Fruit fly (Drosophila melanogaster) whole organism, prepupa: Measurements from ENCODE around the gene Vps2.

ENCODE experiments used
- Blimp-1 ChIP-seq: fragments of 200-800 bp; sonication (Bioruptor generic); optimal IDR thresholded peaks from 3 replicates; lab custom pipeline; 2017; ENCODE audit warnings: missing biosample characterization, missing genetic modification characterization, mild to moderate bottlenecking, moderate library complexity, missing genetic modification reagents
- CG10631 ChIP-seq: fragments of 200-800 bp; sonication (Bioruptor generic); optimal IDR thresholded peaks from 2 replicates; lab custom pipeline; 2016; ENCODE audit warnings: missing biosample characterization, missing genetic modification characterization
- CG10669 ChIP-seq: fragments of 200-800 bp; sonication (Bioruptor generic); optimal IDR thresholded peaks from 3 replicates; lab custom pipeline; 2018; ENCODE audit warnings: missing biosample characterization, mild to moderate bottlenecking, missing genetic modification characterization, moderate library complexity
- CG11902 ChIP-seq: fragments of 200-800 bp; sonication (Bioruptor generic); optimal IDR thresholded peaks from 3 replicates; lab custom pipeline; 2016; ENCODE audit warnings: missing biosample characterization, missing genetic modification characterization
- CG1621 ChIP-seq: fragments of 200-800 bp; sonication (Bioruptor generic); optimal IDR thresholded peaks from 3 replicates; lab custom pipeline; 2018; ENCODE audit warnings: missing biosample characterization, mild to moderate bottlenecking, missing genetic modification characterization
- CG16779 ChIP-seq: fragments of 200-800 bp; sonication (Bioruptor generic); optimal IDR thresholded peaks from 3 replicates; lab custom pipeline; 2017; ENCODE audit warnings: missing biosample characterization, mild to moderate bottlenecking, missing genetic modification characterization
- CG3032 ChIP-seq: fragments of 200-800 bp; optimal IDR thresholded peaks from 2 replicates; lab custom pipeline; 2019; ENCODE audit warnings: missing biosample characterization, mild to moderate bottlenecking, missing genetic modification characterization, moderate library complexity
- CG31627 ChIP-seq: fragments of 200-800 bp; sonication (Bioruptor generic); optimal IDR thresholded peaks from 3 replicates; lab custom pipeline; 2016; ENCODE audit warnings: missing biosample characterization, missing genetic modification characterization
- CG32006 ChIP-seq: fragments of 200-800 bp; sonication (Bioruptor generic); optimal IDR thresholded peaks from 3 replicates; lab custom pipeline; 2017; ENCODE audit warnings: missing biosample characterization, mild to moderate bottlenecking, missing genetic modification characterization
- CG34406 ChIP-seq: fragments of 200-800 bp; sonication (Bioruptor generic); optimal IDR thresholded peaks from 3 replicates; lab custom pipeline; 2016; ENCODE audit warnings: missing biosample characterization, missing genetic modification characterization
- CG3919 ChIP-seq: fragments of 200-800 bp; sonication (Bioruptor generic); optimal IDR thresholded peaks from 3 replicates; lab custom pipeline; 2016; ENCODE audit warnings: missing biosample characterization, missing genetic modification characterization
- CG4318 ChIP-seq: fragments of 200-800 bp; sonication (Bioruptor generic); optimal IDR thresholded peaks from 3 replicates; lab custom pipeline; 2017; ENCODE audit warnings: missing biosample characterization, mild to moderate bottlenecking, missing genetic modification characterization
- CG6163 ChIP-seq: fragments of 200-800 bp; sonication (Bioruptor generic); IDR thresholded peaks from 3 replicates; pipeline ENCODE4 v1.3.6; 2022; ENCODE audit warnings: missing biosample characterization, missing genetic modification characterization
- CG6276 ChIP-seq: fragments of 200-800 bp; sonication (Bioruptor generic); optimal IDR thresholded peaks from 2 replicates; lab custom pipeline; 2017; ENCODE audit warnings: missing biosample characterization, mild to moderate bottlenecking, missing genetic modification characterization
- CG6792 ChIP-seq: fragments of 200-800 bp; sonication (Bioruptor generic); optimal IDR thresholded peaks from 3 replicates; lab custom pipeline; 2016; ENCODE audit warnings: missing biosample characterization, missing genetic modification characterization
- CG6808 ChIP-seq: fragments of 200-800 bp; sonication (Bioruptor generic); optimal IDR thresholded peaks from 3 replicates; lab custom pipeline; 2017; ENCODE audit warnings: missing biosample characterization, missing genetic modification characterization, mild to moderate bottlenecking, moderate library complexity, missing genetic modification reagents
- CG6854 ChIP-seq: fragments of 200-800 bp; sonication (Bioruptor generic); optimal IDR thresholded peaks from 2 replicates; lab custom pipeline; 2017; ENCODE audit warnings: missing biosample characterization, mild to moderate bottlenecking, missing genetic modification characterization
- CG7368 ChIP-seq: fragments of 200-800 bp; sonication (Bioruptor generic); optimal IDR thresholded peaks from 3 replicates; lab custom pipeline; 2016; ENCODE audit warnings: missing biosample characterization, missing genetic modification characterization
- CG8119 ChIP-seq: fragments of 200-800 bp; sonication (Bioruptor generic); IDR thresholded peaks from 3 replicates; pipeline ENCODE4 v1.3.6; 2022; ENCODE audit warnings: missing biosample characterization, missing genetic modification characterization
- CG8632 ChIP-seq: fragments of 200-800 bp; sonication (Bioruptor generic); optimal IDR thresholded peaks from 3 replicates; lab custom pipeline; 2016; ENCODE audit warnings: missing biosample characterization, missing genetic modification characterization
- Eip75B ChIP-seq: fragments of 200-800 bp; sonication (Bioruptor generic); optimal IDR thresholded peaks from 3 replicates; lab custom pipeline; 2016; ENCODE audit warnings: missing biosample characterization, missing genetic modification characterization
- Eip78C ChIP-seq: fragments of 200-800 bp; sonication (Bioruptor generic); peaks from one replicate; lab custom pipeline; 2016; ENCODE audit warnings: missing biosample characterization, missing genetic modification characterization
- Eip93F ChIP-seq: fragments of 200-800 bp; sonication (Bioruptor generic); optimal IDR thresholded peaks from 2 replicates; lab custom pipeline; 2016; ENCODE audit warnings: missing biosample characterization, mild to moderate bottlenecking, missing genetic modification characterization
- Hr38 ChIP-seq: sonication (Bioruptor generic); optimal IDR thresholded peaks from 2 replicates; lab custom pipeline; 2016; ENCODE audit warnings: missing biosample characterization, missing genetic modification characterization
- Hr39 ChIP-seq: fragments of 200-800 bp; sonication (Bioruptor generic); optimal IDR thresholded peaks from 2 replicates; lab custom pipeline; 2016; ENCODE audit warnings: missing biosample characterization, missing genetic modification characterization
- Lpt ChIP-seq: fragments of 200-800 bp; sonication (Bioruptor generic); optimal IDR thresholded peaks from 3 replicates; lab custom pipeline; 2016; ENCODE audit warnings: missing biosample characterization, missing genetic modification characterization
- Met ChIP-seq: fragments of 200-800 bp; sonication (Bioruptor generic); optimal IDR thresholded peaks from 3 replicates; lab custom pipeline; 2016; ENCODE audit warnings: missing biosample characterization, missing genetic modification characterization
- OdsH ChIP-seq: fragments of 200-800 bp; sonication (Bioruptor generic); optimal IDR thresholded peaks from 3 replicates; lab custom pipeline; 2016; ENCODE audit warnings: missing biosample characterization, missing genetic modification characterization
- Sox14 ChIP-seq: fragments of 200-800 bp; sonication (Bioruptor generic); optimal IDR thresholded peaks from 3 replicates; lab custom pipeline; 2016; ENCODE audit warnings: missing biosample characterization, missing genetic modification characterization
- Sox15 ChIP-seq: fragments of 200-800 bp; sonication (Bioruptor generic); optimal IDR thresholded peaks from 3 replicates; lab custom pipeline; 2016; ENCODE audit warnings: missing biosample characterization, missing genetic modification characterization
- achi ChIP-seq: fragments of 200-800 bp; sonication (Bioruptor generic); optimal IDR thresholded peaks from 3 replicates; lab custom pipeline; 2016; ENCODE audit warnings: missing biosample characterization, missing genetic modification characterization
- acj6 ChIP-seq: fragments of 200-800 bp; sonication (Bioruptor generic); optimal IDR thresholded peaks from 3 replicates; lab custom pipeline; 2016; ENCODE audit warnings: missing biosample characterization, missing genetic modification characterization
- cyc ChIP-seq: fragments of 200-800 bp; sonication (Bioruptor generic); optimal IDR thresholded peaks from 3 replicates; lab custom pipeline; 2016; ENCODE audit warnings: missing biosample characterization, missing genetic modification characterization
- eg ChIP-seq: fragments of 200-800 bp; sonication (Bioruptor generic); IDR thresholded peaks from 3 replicates; pipeline ENCODE4 v1.3.6; 2022; ENCODE audit warnings: missing biosample characterization, missing genetic modification characterization
- esn ChIP-seq: fragments of 200-800 bp; sonication (Bioruptor generic); optimal IDR thresholded peaks from 2 replicates; lab custom pipeline; 2016; ENCODE audit warnings: missing biosample characterization, mild to moderate bottlenecking, missing genetic modification characterization, moderate library complexity
- fd59A ChIP-seq: fragments of 200-800 bp; sonication (Bioruptor generic); optimal IDR thresholded peaks from 2 replicates; lab custom pipeline; 2017; ENCODE audit warnings: missing biosample characterization, mild to moderate bottlenecking, missing genetic modification characterization, missing genetic modification reagents
- fd85E ChIP-seq: fragments of 200-800 bp; sonication (Bioruptor generic); optimal IDR thresholded peaks from 3 replicates; lab custom pipeline; 2016; ENCODE audit warnings: missing biosample characterization, missing genetic modification characterization
- fkh ChIP-seq: fragments of 200-800 bp; sonication (Bioruptor generic); optimal IDR thresholded peaks from 3 replicates; lab custom pipeline; 2017; ENCODE audit warnings: missing biosample characterization, mild to moderate bottlenecking, missing genetic modification characterization, moderate library complexity
- lz ChIP-seq: fragments of 200-800 bp; sonication (Bioruptor generic); optimal IDR thresholded peaks from 3 replicates; lab custom pipeline; 2016; ENCODE audit warnings: missing biosample characterization, missing genetic modification characterization
- net ChIP-seq: fragments of 200-800 bp; sonication (Bioruptor generic); optimal IDR thresholded peaks from 3 replicates; lab custom pipeline; 2016; ENCODE audit warnings: missing biosample characterization, missing genetic modification characterization
- spab ChIP-seq: fragments of 200-800 bp; sonication (Bioruptor generic); optimal IDR thresholded peaks from 2 replicates; lab custom pipeline; 2017; ENCODE audit warnings: missing biosample characterization, mild to moderate bottlenecking, missing genetic modification characterization, missing genetic modification reagents
- topi ChIP-seq: fragments of 200-800 bp; sonication (Bioruptor generic); optimal IDR thresholded peaks from 3 replicates; lab custom pipeline; 2016; ENCODE audit warnings: missing biosample characterization, missing genetic modification characterization
- vri ChIP-seq: fragments of 200-800 bp; sonication (Bioruptor generic); optimal IDR thresholded peaks from 3 replicates; lab custom pipeline; 2016; ENCODE audit warnings: missing biosample characterization, mild to moderate bottlenecking, missing genetic modification characterization

Vps2 gene

dm6 chr3R:26059195-26059594, 6.6 kb downstream of the Vps2 start, which contains the start of the genes RpL34a and Trmt61 (continued):
- TF ChIP-seq fd59A (GFP tag; lab: Kevin White, UChicago) (peak; percentile 42), CG10669 (GFP tag; lab: Kevin White, UChicago) (peak; percentile 76), Hr38 (GFP tag; lab: Kevin White, UChicago) (no peak), lz (GFP tag; lab: Kevin White, UChicago) (peak; percentile 81), CG6854 (GFP tag; lab: Kevin White, UChicago) (peak; percentile 90), CG3032 (tag; lab: Kevin White, UChicago) (peak; percentile 73), Sox15 (peak; percentile 6), CG6163 (GFP tag; lab: Robert Waterston, UW) (peak; percentile 66), Blimp-1 (GFP tag; lab: Kevin White, UChicago) (peak; percentile 74), CG4318 (GFP tag; lab: Kevin White, UChicago) (no peak), net (GFP tag; lab: Kevin White, UChicago) (peak; percentile 59)
- TF ChIP-seq, all 60 proteins: peak for 52

dm6 chr3R:26062911-26063310, 10.3 kb downstream of the Vps2 start, which contains the start of gene CG14551:
Gene CG14551, minus strand, starts transcription at chr3R:26063011.
- no peak for TF ChIP-seq fd85E (GFP tag; lab: Kevin White, UChicago)
- no peak for TF ChIP-seq CG16779 (tag; lab: Kevin White, UChicago)
- TF ChIP-seq CG6808 (GFP tag; lab: Kevin White, UChicago) = no peak
- no peak for TF ChIP-seq CG4318 (GFP tag; lab: Kevin White, UChicago)
- TF ChIP-seq CG31627 (GFP tag; lab: Kevin White, UChicago) = no peak
- no peak for TF ChIP-seq Eip78C (GFP tag; lab: Kevin White, UChicago)
- TF ChIP-seq CG1621 = no peak
- no peak for TF ChIP-seq eg (GFP tag; lab: Robert Waterston, UW)
- TF ChIP-seq, all 60 proteins: peak for 0

- TF ChIP-seq CG34406 (GFP tag; lab: Kevin White, UChicago) (no peak), Hr38 (GFP tag; lab: Kevin White, UChicago) (no peak), CG32006 (GFP tag; lab: Kevin White, UChicago) (no peak), CG10669 (GFP tag; lab: Kevin White, UChicago) (no peak), CG4318 (GFP tag; lab: Kevin White, UChicago) (no peak), CG6276 (GFP tag; lab: Kevin White, UChicago) (no peak), CG7368 (GFP tag; lab: Kevin White, UChicago) (no peak), acj6 (GFP tag; lab: Kevin White, UChicago) (no peak), CG8119 (GFP tag; lab: Robert Waterston, UW) (no peak)
Observed at dm6 chr3R:26064708-26065107, 12.1 kb downstream of the Vps2 start.

dm6 chr3R:26068135-26068534, 15.5 kb downstream of the Vps2 start:
- TF ChIP-seq fd85E (GFP tag; lab: Kevin White, UChicago) (no peak), CG1621 (no peak), achi (GFP tag; lab: Kevin White, UChicago) (peak; percentile 59), fd59A (GFP tag; lab: Kevin White, UChicago) (no peak), Met (GFP tag; lab: Kevin White, UChicago) (peak; percentile 65), Hr38 (GFP tag; lab: Kevin White, UChicago) (no peak), Hr39 (GFP tag; lab: Kevin White, UChicago) (peak; percentile 8), CG3919 (peak; percentile 54), CG16779 (tag; lab: Kevin White, UChicago) (no peak), Sox14 (GFP tag; lab: Kevin White, UChicago) (peak; percentile 16), CG6792 (GFP tag; lab: Kevin White, UChicago) (peak; percentile 49), esn (peak; percentile 67), CG10631 (GFP tag; lab: Kevin White, UChicago) (peak; percentile 40), CG32006 (GFP tag; lab: Kevin White, UChicago) (peak; percentile 42), Lpt (GFP tag; lab: Kevin White, UChicago) (no peak), CG8632 (GFP tag; lab: Kevin White, UChicago) (peak; percentile 45), lz (GFP tag; lab: Kevin White, UChicago) (peak; percentile 52), CG3032 (tag; lab: Kevin White, UChicago) (peak; percentile 10), OdsH (peak; percentile 54), CG34406 (GFP tag; lab: Kevin White, UChicago) (peak; percentile 51), CG11902 (GFP tag; lab: Kevin White, UChicago) (no peak), Eip78C (GFP tag; lab: Kevin White, UChicago) (peak; percentile 88), vri (peak; percentile 20), eg (GFP tag; lab: Robert Waterston, UW) (no peak), Eip93F (GFP tag; lab: Kevin White, UChicago) (no peak), acj6 (GFP tag; lab: Kevin White, UChicago) (peak; percentile 31), Eip75B (GFP tag; lab: Kevin White, UChicago) (peak; percentile 46), fkh (GFP tag; lab: Kevin White, UChicago) (no peak), cyc (GFP tag; lab: Kevin White, UChicago) (peak; percentile 30), topi (GFP tag; lab: Kevin White, UChicago) (peak; percentile 22), spab (GFP tag; lab: Kevin White, UChicago) (peak; percentile 12)
